Fruit fly (Drosophila melanogaster) S2 (cell line): ENCODE data around the gene rdgA.

Source experiments
- CG8478 ChIP-seq: fragments of >200 bp; optimal IDR thresholded peaks from 2 replicates; lab custom pipeline; 2018
- CTCF ChIP-seq, 2 experiments: fragments of >200 bp; optimal IDR thresholded peaks; 2 replicates each; lab custom pipeline; 2018

DNA sequence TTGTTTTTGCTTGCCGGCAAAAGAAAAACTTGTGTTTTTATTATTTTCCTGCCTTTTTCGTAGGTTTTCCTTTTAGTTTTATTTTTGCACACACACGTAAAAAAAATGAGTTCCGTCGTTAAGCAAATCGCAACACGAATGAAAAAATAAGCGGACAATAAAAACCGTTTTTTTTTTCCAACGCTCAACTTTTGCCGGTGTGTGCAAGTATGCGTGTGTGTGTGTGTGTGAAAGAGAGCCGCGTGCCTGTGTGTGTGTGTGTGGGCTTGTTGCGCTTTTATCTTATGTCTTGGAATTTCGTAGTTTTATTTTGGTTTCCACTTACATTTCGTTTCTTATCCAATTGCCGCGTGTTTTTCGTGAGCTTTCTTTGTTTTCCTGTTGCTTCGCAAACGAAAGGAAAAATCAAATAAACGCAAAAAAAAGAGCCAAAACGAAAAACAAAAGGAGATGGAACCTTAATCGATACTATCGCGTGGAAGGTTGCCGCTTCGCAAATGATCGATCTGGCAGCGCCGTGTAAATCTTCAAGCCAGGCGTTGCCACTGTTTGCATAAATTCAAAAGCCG is 8.9 kb upstream of the rdgA start, which contains the start of gene Moe:
- no peak for TF ChIP-seq CG8478 (lab: Kevin White, UChicago)
- TF ChIP-seq CTCF (optimal IDR thresholded peaks at IDR 0.05; lab: Kevin White, UChicago) = no peak
